Fruit fly (Drosophila melanogaster): ENCODE measurements around the gene CG31816.

- TF ChIP-seq psq (optimal IDR thresholded peaks at IDR 0.05), result no peak
- TF ChIP-seq CG8478 (optimal IDR thresholded peaks at IDR 0.05), result no peak
- peak; percentile 52 for TF ChIP-seq Dll (optimal IDR thresholded peaks at IDR 0.05)
- no peak for TF ChIP-seq usp (GFP tag; optimal IDR thresholded peaks at IDR 0.05)
- TF ChIP-seq pan (optimal IDR thresholded peaks at IDR 0.05), result no peak
- TF ChIP-seq EcR (GFP tag; optimal IDR thresholded peaks at IDR 0.05), result no peak
These were observed 6.6 kb upstream of the CG31816 start for dm6 chr2L:16535673-16536144.

Data from whole organism.